Fruit fly (Drosophila melanogaster): ENCODE data around the gene CG14689.

DNA sequence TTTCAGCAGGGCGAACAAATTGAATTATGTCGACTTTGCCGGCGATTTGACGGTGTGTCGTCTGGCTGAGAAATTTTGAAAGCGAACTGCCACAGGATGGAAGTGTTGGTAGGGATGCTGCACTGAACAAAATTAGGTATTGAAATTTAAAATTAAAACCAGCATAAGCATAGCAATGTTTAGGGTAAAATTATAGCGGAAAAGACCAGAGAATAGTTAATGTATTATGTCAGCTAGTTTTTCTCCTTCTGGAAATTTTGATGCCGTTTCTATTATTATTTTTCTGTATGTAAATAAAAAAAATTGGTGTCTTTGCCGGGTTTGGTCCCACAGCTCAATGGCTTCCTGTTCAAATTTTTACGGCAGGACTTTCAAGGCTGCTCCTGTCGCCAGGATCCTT lies 15.7 kb upstream of the CG14689 start:
- no peak for TF ChIP-seq CG2875 (GFP tag; optimal IDR thresholded peaks at IDR 0.05)
- TF ChIP-seq ind (GFP tag; optimal IDR thresholded peaks at IDR 0.05) = no peak
- TF ChIP-seq CG1832 (GFP tag; optimal IDR thresholded peaks at IDR 0.05) = no peak
- TF ChIP-seq Abd-B (GFP tag; optimal IDR thresholded peaks at IDR 0.05) = no peak
- TF ChIP-seq chn (GFP tag; optimal IDR thresholded peaks at IDR 0.05) = no peak
- no peak for TF ChIP-seq lmd (GFP tag; IDR thresholded peaks at IDR 0.05)
- TF ChIP-seq bowl (GFP tag; IDR thresholded peaks at IDR 0.05) = no peak
- no peak for TF ChIP-seq CG10274 (GFP tag; optimal IDR thresholded peaks at IDR 0.05)

All from whole organism, embryonic.